Worm (Caenorhabditis elegans) whole organism, midembryonic: ENCODE measurements around the gene ppgn-1.

Source experiments
- T22C8.4 ChIP-seq: fragments of 200-800 bp; sonication (Bioruptor generic); IDR thresholded peaks from 2 replicates; pipeline ENCODE4 v1.3.6; 2022; ENCODE audit warnings: missing genetic modification characterization, missing compliant biosample characterization
- cog-1 ChIP-seq: sonication (generic microtip); optimal IDR thresholded peaks from 2 replicates; lab custom pipeline; 2016; ENCODE audit warnings: missing genetic modification characterization, missing compliant biosample characterization
- ref-1 ChIP-seq: fragments of 200-800 bp; sonication (Bioruptor generic); conservative IDR thresholded peaks from 2 replicates; pipeline ENCODE4 v1.3.6; 2022; ENCODE audit warnings: missing genetic modification reagents, missing genetic modification characterization, missing compliant biosample characterization
- ztf-23 ChIP-seq: fragments of 200-800 bp; sonication (Bioruptor generic); IDR thresholded peaks from 2 replicates; pipeline ENCODE4 v1.3.6; 2022; ENCODE audit warnings: missing genetic modification reagents, missing genetic modification characterization, missing compliant biosample characterization
- ztf-29 ChIP-seq: fragments of 200-800 bp; sonication (Bioruptor generic); IDR thresholded peaks from 2 replicates; pipeline ENCODE4 v1.3.6; 2022; ENCODE audit warnings: missing genetic modification reagents, missing genetic modification characterization, missing compliant biosample characterization

DNA sequence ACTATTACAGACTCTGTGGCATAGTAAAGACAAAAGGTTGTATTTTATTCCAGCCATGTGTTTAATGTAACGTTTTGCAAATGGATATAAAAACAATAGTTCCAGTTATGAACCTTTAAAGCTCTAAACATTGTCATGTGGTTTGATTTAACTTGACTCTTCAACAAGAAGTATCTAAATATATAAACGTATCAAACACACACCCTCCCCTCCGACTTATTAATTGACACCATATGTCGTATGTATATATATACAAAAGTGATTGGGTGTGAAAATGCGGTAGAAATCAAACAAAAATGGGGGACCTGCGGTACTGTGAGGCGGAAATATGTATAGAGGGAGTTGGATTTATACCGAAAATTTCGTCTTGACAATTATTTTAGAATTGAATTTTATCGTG, 50.3 kb downstream of the ppgn-1 start:
- TF ChIP-seq ztf-29 (no peak), T22C8.4 (GFP tag; lab: Robert Waterston, UW) (no peak), ztf-23 (GFP tag; lab: Robert Waterston, UW) (no peak), ref-1 (GFP tag; lab: Robert Waterston, UW) (no peak), cog-1 (tag; lab: Kevin White, UChicago) (no peak)
